Fruit fly (Drosophila melanogaster) whole organism, embryonic: Measurements from ENCODE around the gene CG43168.

Experiments
- CG10654 ChIP-seq: fragments of 200-800 bp; sonication (Bioruptor generic); optimal IDR thresholded peaks from 2 replicates; lab custom pipeline; 2016; ENCODE audit warnings: missing biosample characterization, missing genetic modification characterization
- CG12299 ChIP-seq: fragments of 200-800 bp; sonication (Bioruptor generic); optimal IDR thresholded peaks from 2 replicates; lab custom pipeline; 2018; ENCODE audit warnings: missing biosample characterization, mild to moderate bottlenecking, missing genetic modification characterization
- CG13624 ChIP-seq: fragments of 200-800 bp; sonication (Bioruptor generic); optimal IDR thresholded peaks from 2 replicates; lab custom pipeline; 2016; ENCODE audit warnings: missing biosample characterization, missing genetic modification characterization
- CG14667 ChIP-seq: fragments of 200-800 bp; sonication (Bioruptor generic); IDR thresholded peaks from 2 replicates; pipeline ENCODE4 v1.3.6; 2022; ENCODE audit warnings: missing biosample characterization, missing genetic modification characterization
- CG15696 ChIP-seq: fragments of 200-800 bp; sonication (Bioruptor generic); optimal IDR thresholded peaks from 2 replicates; lab custom pipeline; 2019; ENCODE audit warnings: missing biosample characterization, mild to moderate bottlenecking, missing genetic modification characterization, moderate library complexity
- CG1647 ChIP-seq: fragments of 200-800 bp; sonication (Bioruptor generic); optimal IDR thresholded peaks from 3 replicates; lab custom pipeline; 2016; ENCODE audit warnings: missing biosample characterization, missing genetic modification characterization
- CG17802 ChIP-seq: fragments of 200-800 bp; sonication (Bioruptor generic); optimal IDR thresholded peaks from 2 replicates; lab custom pipeline; 2018; ENCODE audit warnings: missing biosample characterization, mild to moderate bottlenecking, missing genetic modification characterization, moderate library complexity
- CG2678 ChIP-seq: fragments of 200-800 bp; sonication (Bioruptor generic); optimal IDR thresholded peaks from 3 replicates; lab custom pipeline; 2019; ENCODE audit warnings: missing biosample characterization, mild to moderate bottlenecking, missing genetic modification characterization, moderate library complexity
- CG30431 ChIP-seq: fragments of 200-800 bp; sonication (Bioruptor generic); optimal IDR thresholded peaks from 2 replicates; lab custom pipeline; 2017; ENCODE audit warnings: missing biosample characterization, missing genetic modification characterization
- CG34224 ChIP-seq: fragments of 200-800 bp; sonication (Bioruptor generic); IDR thresholded peaks from 3 replicates; pipeline ENCODE4 v1.3.6; 2022; ENCODE audit warnings: missing biosample characterization, missing genetic modification characterization; ENCODE audit not compliant: partially characterized antibody
- CG4404 ChIP-seq: fragments of 200-800 bp; sonication (Bioruptor generic); IDR thresholded peaks from 2 replicates; pipeline ENCODE4 v1.3.6; 2022; ENCODE audit warnings: missing biosample characterization, missing genetic modification characterization
- CG4617 ChIP-seq: fragments of 200-800 bp; sonication (Bioruptor generic); optimal IDR thresholded peaks from 3 replicates; lab custom pipeline; 2016; ENCODE audit warnings: missing biosample characterization, missing genetic modification characterization, borderline replicate concordance
- CG4707 ChIP-seq: fragments of 200-800 bp; sonication (Bioruptor generic); optimal IDR thresholded peaks from 2 replicates; lab custom pipeline; 2018; ENCODE audit warnings: missing biosample characterization, mild to moderate bottlenecking, missing genetic modification characterization, moderate library complexity
- CG5953 ChIP-seq: fragments of 200-800 bp; sonication (Bioruptor generic); IDR thresholded peaks from 2 replicates; pipeline ENCODE4 v1.3.6; 2022; ENCODE audit warnings: missing biosample characterization, missing genetic modification characterization
- CG6765 ChIP-seq: fragments of 200-800 bp; sonication (Bioruptor generic); optimal IDR thresholded peaks from 3 replicates; lab custom pipeline; 2017; ENCODE audit warnings: missing biosample characterization, mild to moderate bottlenecking, missing genetic modification characterization
- CG7556 ChIP-seq: fragments of 200-800 bp; sonication (Bioruptor generic); optimal IDR thresholded peaks from 2 replicates; lab custom pipeline; 2017; ENCODE audit warnings: missing biosample characterization, mild to moderate bottlenecking, missing genetic modification characterization
- CG7745 ChIP-seq: fragments of 200-800 bp; sonication (Bioruptor generic); optimal IDR thresholded peaks from 2 replicates; lab custom pipeline; 2018; ENCODE audit warnings: missing biosample characterization, mild to moderate bottlenecking, missing genetic modification characterization, moderate library complexity
- CG9797 ChIP-seq: fragments of 200-800 bp; sonication (Bioruptor generic); optimal IDR thresholded peaks from 3 replicates; lab custom pipeline; 2018; ENCODE audit warnings: missing biosample characterization, mild to moderate bottlenecking, missing genetic modification characterization
- CG9932 ChIP-seq: fragments of 200-800 bp; sonication (Bioruptor generic); IDR thresholded peaks from 2 replicates; pipeline ENCODE4 v1.3.6; 2022; ENCODE audit warnings: missing biosample characterization, missing genetic modification characterization
- Dek ChIP-seq: fragments of 200-800 bp; sonication (Bioruptor generic); optimal IDR thresholded peaks from 3 replicates; lab custom pipeline; 2019; ENCODE audit warnings: missing biosample characterization, mild to moderate bottlenecking, missing genetic modification characterization, moderate library complexity
- Eip74EF ChIP-seq, 2 experiments: fragments of 200-800 bp in 1 of 2; fragments of >200 bp in 1 of 2; sonication (Bioruptor generic) in 1 of 2; optimal IDR thresholded peaks; 2 replicates each; lab custom pipeline; 2017 to 2019; ENCODE audit warnings: missing biosample characterization in 2 of 2, missing genetic modification characterization in 2 of 2, mild to moderate bottlenecking in 1 of 2, moderate library complexity in 1 of 2
- H15 ChIP-seq: fragments of 200-800 bp; sonication (Bioruptor generic); IDR thresholded peaks from 3 replicates; pipeline ENCODE4 v1.3.6; 2022; ENCODE audit warnings: missing biosample characterization, missing genetic modification characterization
- HHEX ChIP-seq: fragments of 200-800 bp; sonication (Bioruptor generic); optimal IDR thresholded peaks from 3 replicates; lab custom pipeline; 2017; ENCODE audit warnings: missing biosample characterization, mild to moderate bottlenecking, missing genetic modification characterization, missing genetic modification reagents
- Hr51 ChIP-seq, 2 experiments: fragments of 200-800 bp; sonication (Bioruptor generic); optimal IDR thresholded peaks; 2 replicates in 1 of 2; 3 replicates in 1 of 2; lab custom pipeline; 2016 to 2018; ENCODE audit warnings: missing biosample characterization in 2 of 2, missing genetic modification characterization in 2 of 2, mild to moderate bottlenecking in 1 of 2, moderate library complexity in 1 of 2
- Hr78 ChIP-seq, 2 experiments: fragments of 200-800 bp in 1 of 2; fragments of >200 bp in 1 of 2; sonication (Bioruptor generic) in 1 of 2; optimal IDR thresholded peaks; 2 replicates each; lab custom pipeline; 2017 to 2019; ENCODE audit warnings: missing biosample characterization in 2 of 2, missing genetic modification characterization in 2 of 2, mild to moderate bottlenecking in 1 of 2, moderate library complexity in 1 of 2
- Jarid2 ChIP-seq: fragments of 200-800 bp; sonication (Bioruptor generic); optimal IDR thresholded peaks from 3 replicates; lab custom pipeline; 2017; ENCODE audit warnings: mild to moderate bottlenecking, missing biosample characterization, missing genetic modification reagents, missing genetic modification characterization
- Meics ChIP-seq: fragments of 200-800 bp; sonication (Bioruptor generic); optimal IDR thresholded peaks from 2 replicates; lab custom pipeline; 2017; ENCODE audit warnings: missing biosample characterization, mild to moderate bottlenecking, missing genetic modification characterization
- PHDP ChIP-seq: fragments of 200-800 bp; sonication (Bioruptor generic); optimal IDR thresholded peaks from 3 replicates; lab custom pipeline; 2018; ENCODE audit warnings: missing biosample characterization, mild to moderate bottlenecking, missing genetic modification characterization, moderate library complexity
- Trl ChIP-seq, 3 experiments: fragments of >200 bp in 2 of 3; fragments of 200-800 bp in 1 of 3; sonication (Bioruptor generic) in 1 of 3; optimal IDR thresholded peaks; 2 replicates in 1 of 3; 3 replicates in 2 of 3; lab custom pipeline; 2016 to 2017; ENCODE audit warnings: missing biosample characterization in 1 of 3, missing genetic modification characterization in 1 of 3
- Xbp1 ChIP-seq: fragments of 200-800 bp; sonication (Bioruptor generic); optimal IDR thresholded peaks from 3 replicates; lab custom pipeline; 2016; ENCODE audit warnings: missing biosample characterization, mild to moderate bottlenecking, missing genetic modification characterization
- ab ChIP-seq: fragments of 200-800 bp; sonication (Bioruptor generic); optimal IDR thresholded peaks from 2 replicates; lab custom pipeline; 2016; ENCODE audit warnings: missing biosample characterization, missing genetic modification characterization
- dimm ChIP-seq: fragments of 200-800 bp; sonication (Bioruptor generic); IDR thresholded peaks from 2 replicates; pipeline ENCODE4 v1.3.6; 2022; ENCODE audit warnings: missing biosample characterization, missing genetic modification characterization
- gcm ChIP-seq: fragments of 200-800 bp; sonication (Bioruptor generic); optimal IDR thresholded peaks from 2 replicates; lab custom pipeline; 2019; ENCODE audit warnings: missing biosample characterization, mild to moderate bottlenecking, missing genetic modification characterization, moderate library complexity
- gem ChIP-seq: fragments of 200-800 bp; sonication (Bioruptor generic); optimal IDR thresholded peaks from 2 replicates; lab custom pipeline; 2019; ENCODE audit warnings: missing biosample characterization, mild to moderate bottlenecking, missing genetic modification characterization, moderate library complexity
- org-1 ChIP-seq: fragments of 200-800 bp; sonication (Bioruptor generic); optimal IDR thresholded peaks from 2 replicates; lab custom pipeline; 2017; ENCODE audit warnings: missing biosample characterization, missing genetic modification characterization
- pzg ChIP-seq: fragments of 200-800 bp; sonication (Bioruptor generic); optimal IDR thresholded peaks from 3 replicates; lab custom pipeline; 2018; ENCODE audit warnings: missing biosample characterization, mild to moderate bottlenecking, missing genetic modification characterization, moderate library complexity
- repo ChIP-seq: fragments of 200-800 bp; sonication (Bioruptor generic); optimal IDR thresholded peaks from 2 replicates; lab custom pipeline; 2016; ENCODE audit warnings: missing biosample characterization, missing genetic modification characterization
- ro ChIP-seq: fragments of 200-800 bp; sonication (Bioruptor generic); IDR thresholded peaks from 2 replicates; pipeline ENCODE4 v1.3.6; 2022; ENCODE audit warnings: missing biosample characterization, missing genetic modification characterization
- salm ChIP-seq: fragments of 200-800 bp; sonication (Bioruptor generic); optimal IDR thresholded peaks from 2 replicates; lab custom pipeline; 2018; ENCODE audit warnings: missing biosample characterization, mild to moderate bottlenecking, missing genetic modification characterization
- sc ChIP-seq, 3 experiments: fragments of >200 bp in 2 of 3; fragments of 200-800 bp in 1 of 3; sonication (Bioruptor generic) in 1 of 3; optimal IDR thresholded peaks; 2 replicates in 2 of 3; 3 replicates in 1 of 3; lab custom pipeline; 2017; ENCODE audit warnings: mild to moderate bottlenecking in 1 of 3, missing biosample characterization in 1 of 3, missing genetic modification characterization in 1 of 3, missing genetic modification reagents in 1 of 3
- sim ChIP-seq: fragments of 200-800 bp; sonication (Bioruptor generic); IDR thresholded peaks from 2 replicates; pipeline ENCODE4 v1.3.6; 2022; ENCODE audit warnings: missing biosample characterization, missing genetic modification characterization
- sr ChIP-seq: fragments of 200-800 bp; sonication (Bioruptor generic); IDR thresholded peaks from 3 replicates; pipeline ENCODE4 v1.3.6; 2022; ENCODE audit warnings: missing biosample characterization, missing genetic modification characterization
- ssp ChIP-seq: fragments of 200-800 bp; sonication (Bioruptor generic); IDR thresholded peaks from 2 replicates; pipeline ENCODE4 v1.3.6; 2022; ENCODE audit warnings: missing biosample characterization, missing genetic modification characterization
- tap ChIP-seq: fragments of 200-800 bp; optimal IDR thresholded peaks from 3 replicates; lab custom pipeline; 2019; ENCODE audit warnings: missing biosample characterization, mild to moderate bottlenecking, missing genetic modification characterization, moderate library complexity
- toy ChIP-seq: fragments of 200-800 bp; sonication (Bioruptor generic); IDR thresholded peaks from 2 replicates; pipeline ENCODE4 v1.3.6; 2022; ENCODE audit warnings: missing biosample characterization, missing genetic modification characterization
- vfl ChIP-seq: fragments of 200-800 bp; sonication (Bioruptor generic); optimal IDR thresholded peaks from 2 replicates; lab custom pipeline; 2016; ENCODE audit warnings: missing biosample characterization, missing genetic modification characterization
- z ChIP-seq: fragments of 200-800 bp; sonication (Bioruptor generic); IDR thresholded peaks from 3 replicates; pipeline ENCODE4 v1.3.6; 2022; ENCODE audit warnings: missing biosample characterization, missing genetic modification characterization

CG43168 gene

DNA sequence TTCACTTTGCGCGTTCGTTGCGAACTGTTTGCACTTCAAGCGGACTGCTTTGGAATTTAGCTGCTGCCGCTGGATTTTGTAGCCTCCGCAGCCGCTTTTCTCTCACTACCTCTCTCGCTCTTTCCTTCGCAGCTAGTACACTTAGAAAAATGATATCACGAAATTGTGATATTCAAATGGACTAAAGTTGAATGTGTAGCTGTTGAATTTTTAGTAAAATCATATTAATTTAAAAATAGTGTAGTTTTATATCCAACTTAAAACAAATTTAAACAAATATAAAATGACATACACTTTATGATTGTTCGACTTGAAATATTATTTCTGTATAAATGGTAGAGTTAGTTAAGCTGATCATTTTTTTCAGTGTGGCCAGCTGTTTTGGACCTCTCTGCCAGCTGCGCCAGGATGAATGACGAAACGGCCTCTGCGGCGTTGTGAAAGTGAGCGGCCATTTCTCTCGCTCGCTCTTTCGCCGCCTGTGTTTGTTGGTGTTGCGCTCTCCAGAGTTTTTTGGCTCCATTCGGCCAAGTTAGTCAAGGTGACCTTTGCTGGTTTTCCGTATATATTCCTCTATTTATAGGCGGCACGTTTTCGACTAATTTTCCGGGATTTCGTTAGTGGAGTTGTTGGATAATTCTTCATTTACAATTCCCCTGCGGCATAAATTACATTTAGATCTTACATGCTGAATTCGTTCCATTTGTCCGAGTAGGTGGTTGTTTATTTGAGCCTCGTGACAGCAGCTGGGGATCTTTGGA lies 12.8 kb upstream of the CG43168 start, which contains the start of gene Ldh (continued):
- TF ChIP-seq Xbp1 (peak; percentile 95), CG30431 (peak; percentile 86), CG7556 (GFP tag; lab: Kevin White, UChicago) (peak; percentile 98), CG6765 (GFP tag; lab: Kevin White, UChicago) (peak; percentile 87), CG12299 (peak; percentile 95), ro (GFP tag; lab: Robert Waterston, UW) (peak; percentile 80), Jarid2 (GFP tag; lab: Kevin White, UChicago) (peak; percentile 85), CG17802 (tag; lab: Kevin White, UChicago) (peak; percentile 72), sim (peak; percentile 87), ssp (peak; percentile 84), salm (peak; percentile 94), CG4404 (peak; percentile 91), HHEX (GFP tag; lab: Kevin White, UChicago) (peak; percentile 93), Trl (optimal IDR thresholded peaks at IDR 0.05; lab: Kevin White, UChicago) (peak; percentile 57 to 65), Trl (GFP tag; optimal IDR thresholded peaks at IDR 0.05; lab: Kevin White, UChicago) (peak; percentile 68), CG7745 (tag; lab: Kevin White, UChicago) (no peak), PHDP (tag; lab: Kevin White, UChicago) (peak; percentile 98), CG14667 (GFP tag; lab: Robert Waterston, UW) (peak; percentile 87), Meics (GFP tag; lab: Kevin White, UChicago) (peak; percentile 95), ab (GFP tag; lab: Kevin White, UChicago) (no peak), CG13624 (GFP tag; lab: Kevin White, UChicago) (peak; percentile 87), H15 (GFP tag; lab: Robert Waterston, UW) (peak; percentile 81), CG4707 (GFP tag; lab: Kevin White, UChicago) (peak; percentile 90), Eip74EF (GFP tag; optimal IDR thresholded peaks at IDR 0.05; lab: Kevin White, UChicago) (peak in 1 of 2 experiments; percentile 98), pzg (GFP tag; lab: Kevin White, UChicago) (no peak), dimm (GFP tag; lab: Robert Waterston, UW) (peak; percentile 76), CG5953 (GFP tag; lab: Robert Waterston, UW) (peak; percentile 76), gcm (peak; percentile 97), CG4617 (GFP tag; lab: Kevin White, UChicago) (peak; percentile 83), z (GFP tag; lab: Robert Waterston, UW) (no peak), CG2678 (peak; percentile 98), CG34224 (GFP tag; lab: Robert Waterston, UW) (no peak), CG9797 (peak; percentile 35), CG9932 (GFP tag; lab: Robert Waterston, UW) (peak; percentile 90), vfl (GFP tag; lab: Kevin White, UChicago) (peak; percentile 74), sr (GFP tag; lab: Robert Waterston, UW) (no peak), gem (tag; lab: Kevin White, UChicago) (peak; percentile 98), CG10654 (GFP tag; lab: Kevin White, UChicago) (peak; percentile 89), tap (peak; percentile 96), Dek (tag; lab: Kevin White, UChicago) (peak; percentile 95), Hr78 (GFP tag; optimal IDR thresholded peaks at IDR 0.05; lab: Kevin White, UChicago) (peak in 1 of 2 experiments; percentile 90), CG15696 (tag; lab: Kevin White, UChicago) (peak; percentile 98), org-1 (GFP tag; lab: Kevin White, UChicago) (peak; percentile 95), CG1647 (GFP tag; lab: Kevin White, UChicago) (peak; percentile 84), Hr51 (GFP tag; optimal IDR thresholded peaks at IDR 0.05; lab: Kevin White, UChicago) (peak; percentile 88 to 98), sc (optimal IDR thresholded peaks at IDR 0.05; lab: Kevin White, UChicago) (no peak), sc (GFP tag; optimal IDR thresholded peaks at IDR 0.05; lab: Kevin White, UChicago) (peak; percentile 93), toy (peak; percentile 70; the same call in 1 of the 2 replicates), repo (GFP tag; lab: Kevin White, UChicago) (peak; percentile 56)
